Fruit fly (Drosophila melanogaster) whole organism, pupa: ENCODE measurements around the gene CG7133.

Experiments
- CG10348 ChIP-seq: fragments of 200-800 bp; sonication (Bioruptor generic); IDR thresholded peaks from 2 replicates; pipeline ENCODE4 v1.3.6; 2022; ENCODE audit warnings: missing biosample characterization, missing genetic modification characterization
- CG12605 ChIP-seq: fragments of 200-800 bp; sonication (Bioruptor generic); IDR thresholded peaks from 2 replicates; pipeline ENCODE4 v1.3.6; 2022; ENCODE audit warnings: missing biosample characterization, missing genetic modification characterization
- CG13204 ChIP-seq: fragments of 200-800 bp; sonication (Bioruptor generic); optimal IDR thresholded peaks from 2 replicates; lab custom pipeline; 2018; ENCODE audit warnings: missing biosample characterization, mild to moderate bottlenecking, missing genetic modification characterization, moderate library complexity
- CG14655 ChIP-seq: fragments of 200-800 bp; sonication (Bioruptor generic); optimal IDR thresholded peaks from 3 replicates; lab custom pipeline; 2017; ENCODE audit warnings: mild to moderate bottlenecking, missing biosample characterization, missing genetic modification reagents, missing genetic modification characterization
- CG15710 ChIP-seq: fragments of 200-800 bp; sonication (Bioruptor generic); optimal IDR thresholded peaks from 2 replicates; lab custom pipeline; 2018; ENCODE audit warnings: missing biosample characterization, mild to moderate bottlenecking, missing genetic modification characterization, moderate library complexity
- CG17806 ChIP-seq: fragments of 200-800 bp; sonication (Bioruptor generic); optimal IDR thresholded peaks from 2 replicates; lab custom pipeline; 2018; ENCODE audit warnings: missing biosample characterization, mild to moderate bottlenecking, missing genetic modification characterization, moderate library complexity
- CG32121 ChIP-seq: fragments of 200-800 bp; sonication (Bioruptor generic); IDR thresholded peaks from 2 replicates; pipeline ENCODE4 v1.3.6; 2022; ENCODE audit warnings: missing biosample characterization, missing genetic modification characterization
- CG34367 ChIP-seq: fragments of 200-800 bp; sonication (Bioruptor generic); optimal IDR thresholded peaks from 2 replicates; lab custom pipeline; 2018; ENCODE audit warnings: missing biosample characterization, mild to moderate bottlenecking, missing genetic modification characterization
- CG4496 ChIP-seq: fragments of 200-800 bp; sonication (Bioruptor generic); IDR thresholded peaks from 3 replicates; pipeline ENCODE4 v1.3.6; 2022; ENCODE audit warnings: missing biosample characterization, missing genetic modification characterization
- CG8159 ChIP-seq: fragments of 200-800 bp; sonication (Bioruptor generic); optimal IDR thresholded peaks from 3 replicates; lab custom pipeline; 2018; ENCODE audit warnings: missing biosample characterization, mild to moderate bottlenecking, missing genetic modification characterization, moderate library complexity
- CG8301 ChIP-seq: fragments of 200-800 bp; sonication (Bioruptor generic); optimal IDR thresholded peaks from 2 replicates; lab custom pipeline; 2018; ENCODE audit warnings: missing biosample characterization, mild to moderate bottlenecking, missing genetic modification characterization
- CG9948 ChIP-seq: fragments of 200-800 bp; sonication (Bioruptor generic); optimal IDR thresholded peaks from 2 replicates; lab custom pipeline; 2018; ENCODE audit warnings: missing biosample characterization, mild to moderate bottlenecking, missing genetic modification characterization, moderate library complexity
- D1 ChIP-seq: fragments of 200-800 bp; sonication (Bioruptor generic); optimal IDR thresholded peaks from 2 replicates; lab custom pipeline; 2018; ENCODE audit warnings: missing biosample characterization, mild to moderate bottlenecking, missing genetic modification characterization, moderate library complexity
- EcR ChIP-seq: fragments of 200-800 bp; sonication (Bioruptor generic); optimal IDR thresholded peaks from 3 replicates; lab custom pipeline; 2019; ENCODE audit warnings: missing biosample characterization, missing genetic modification characterization, mild to moderate bottlenecking, moderate library complexity, missing genetic modification reagents
- Ets98B ChIP-seq: fragments of 200-800 bp; sonication (Bioruptor generic); IDR thresholded peaks from 2 replicates; pipeline ENCODE4 v1.3.6; 2022; ENCODE audit warnings: missing biosample characterization, missing genetic modification characterization
- Pif1A ChIP-seq: fragments of 200-800 bp; sonication (Bioruptor generic); optimal IDR thresholded peaks from 3 replicates; lab custom pipeline; 2016; ENCODE audit warnings: missing biosample characterization, missing genetic modification characterization
- Pif1B ChIP-seq: fragments of 200-800 bp; sonication (Bioruptor generic); optimal IDR thresholded peaks from 3 replicates; lab custom pipeline; 2016; ENCODE audit warnings: missing biosample characterization, missing genetic modification characterization
- Snoo ChIP-seq: fragments of 200-800 bp; sonication (Bioruptor generic); optimal IDR thresholded peaks from 3 replicates; lab custom pipeline; 2017; ENCODE audit warnings: missing biosample characterization, mild to moderate bottlenecking, missing genetic modification characterization, inconsistent platforms
- gl ChIP-seq: fragments of 200-800 bp; sonication (Bioruptor generic); optimal IDR thresholded peaks from 2 replicates; lab custom pipeline; 2018; ENCODE audit warnings: missing biosample characterization, mild to moderate bottlenecking, missing genetic modification characterization
- rn ChIP-seq: fragments of 200-800 bp; sonication (Bioruptor generic); IDR thresholded peaks from 2 replicates; pipeline ENCODE4 v1.3.6; 2022; ENCODE audit warnings: missing biosample characterization, missing genetic modification characterization

CG7133 gene

DNA sequence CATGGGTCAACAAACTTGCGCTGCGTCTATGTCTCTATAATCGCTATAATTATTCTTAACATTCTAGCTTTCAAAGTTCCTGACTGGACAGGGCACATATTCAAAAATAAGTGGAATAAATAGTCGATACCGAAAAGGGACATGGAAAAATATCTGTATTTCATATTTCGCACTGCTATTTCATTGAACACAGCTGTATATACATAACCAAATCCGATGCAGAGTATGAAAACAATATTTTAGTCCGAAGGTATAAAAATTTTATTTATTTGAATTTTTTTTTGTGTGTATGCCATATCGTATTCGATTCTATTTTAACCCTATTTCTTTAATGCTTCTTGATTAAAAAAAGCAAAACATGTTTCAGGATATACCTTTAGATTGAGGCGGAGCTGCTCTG is 1.5 kb downstream of the CG7133 start:
- TF ChIP-seq CG14655 (GFP tag; lab: Kevin White, UChicago), result no peak
- TF ChIP-seq CG17806 (tag; lab: Kevin White, UChicago), result peak; percentile 7
- TF ChIP-seq EcR, result peak; percentile 32
- peak; percentile 28 for TF ChIP-seq CG9948 (tag; lab: Kevin White, UChicago)
- peak; percentile 14; the same call in 1 of the 3 replicates for TF ChIP-seq CG4496

DNA sequence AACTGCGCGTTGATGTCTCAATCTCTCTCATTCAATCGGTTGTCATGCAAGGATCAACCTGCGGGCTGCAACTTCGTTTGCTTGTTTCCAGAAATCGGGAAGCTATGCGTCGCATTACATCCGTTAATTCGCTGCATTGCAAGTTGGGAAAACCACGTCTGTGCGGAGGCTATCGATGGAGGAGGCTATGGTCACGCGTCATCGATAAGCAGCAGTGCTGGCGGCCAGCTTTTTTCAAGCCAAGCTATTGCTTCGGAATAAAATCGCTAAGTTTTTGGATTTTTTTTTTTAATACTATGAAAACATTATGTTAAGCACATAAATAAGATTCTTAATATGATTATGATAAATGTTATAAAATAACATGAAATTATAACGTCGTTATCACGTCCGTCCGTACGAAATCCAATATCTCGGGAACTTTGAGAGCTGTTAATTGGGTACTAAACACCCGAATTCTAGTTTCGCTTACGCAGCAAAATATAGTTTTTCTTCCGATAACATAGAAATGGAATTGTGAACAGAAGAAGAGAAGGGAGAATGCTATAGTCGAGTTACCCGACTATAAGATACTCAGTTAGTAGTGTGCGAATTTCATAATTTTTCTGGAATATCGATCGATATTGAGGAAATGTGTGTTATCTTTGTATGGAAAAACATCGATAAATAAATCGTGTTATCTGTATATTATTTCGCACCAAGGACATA is 2.5 kb downstream of the CG7133 start, which contains the start of gene CG7139:
CG7139 (minus strand) TSS at position 162 of the 708 bp plus-strand sequence.
- TF ChIP-seq CG8159 (peak; percentile 29), D1 (tag; lab: Kevin White, UChicago) (no peak)

DNA sequence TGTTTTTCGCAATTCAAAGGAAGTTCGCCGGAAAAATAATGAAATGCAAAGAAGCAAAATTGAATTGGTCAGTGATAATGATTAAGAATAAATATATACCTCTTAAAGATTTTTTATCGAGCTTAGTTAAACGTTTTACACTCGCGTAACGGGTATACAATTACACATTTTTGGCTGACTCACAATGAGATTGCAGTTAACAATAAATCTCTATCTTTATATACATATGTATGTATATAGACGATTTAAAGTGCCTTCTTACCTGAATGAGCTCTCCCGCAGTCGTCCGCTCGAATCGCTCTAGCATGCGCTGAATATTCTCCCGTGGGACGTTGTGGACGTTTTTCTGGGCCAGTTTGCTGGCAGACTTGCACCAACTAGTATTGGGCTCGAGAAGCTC is 3.8 kb downstream of the CG7133 start:
- TF ChIP-seq CG34367 (tag; lab: Kevin White, UChicago), result no peak
- no peak for TF ChIP-seq CG17806 (tag; lab: Kevin White, UChicago)
- TF ChIP-seq CG4496, result no peak
- no peak for TF ChIP-seq CG8301 (tag; lab: Kevin White, UChicago)
- no peak for TF ChIP-seq CG8159
- no peak for TF ChIP-seq Pif1B (GFP tag; lab: Kevin White, UChicago)
- TF ChIP-seq CG13204 (GFP tag; lab: Kevin White, UChicago), result no peak
- TF ChIP-seq D1 (tag; lab: Kevin White, UChicago), result no peak
- no peak for TF ChIP-seq Snoo
- TF ChIP-seq CG14655 (GFP tag; lab: Kevin White, UChicago), result no peak
- TF ChIP-seq EcR, result no peak
- no peak for TF ChIP-seq CG12605
- no peak for TF ChIP-seq CG15710 (tag; lab: Kevin White, UChicago)
- no peak for TF ChIP-seq Pif1A

DNA sequence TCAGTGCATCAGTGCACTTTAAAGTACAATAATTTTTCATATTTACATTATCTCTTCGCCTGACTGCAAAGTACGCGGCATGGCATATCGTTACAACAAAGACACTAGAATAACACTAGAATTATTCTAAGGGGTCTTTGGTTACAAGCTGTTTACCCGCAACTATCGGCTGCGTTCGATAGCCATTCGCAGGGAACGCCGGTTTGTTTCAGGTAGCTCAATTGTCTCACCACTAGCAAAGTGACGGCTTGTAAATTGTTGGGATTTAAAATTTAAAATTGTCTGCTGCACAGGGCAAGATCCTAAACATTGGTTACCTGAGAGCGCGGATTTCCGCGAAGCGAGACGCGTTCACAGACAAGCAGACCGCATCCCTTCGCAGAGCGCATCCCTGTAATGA is 8.6 kb downstream of the CG7133 start, which contains the start of gene CG14561:
CG14561 (plus strand) TSS at position 214 of the 400 bp plus-strand sequence.
- TF ChIP-seq Ets98B, result 0 out of 2 replicates have a peak, but pooled peaks have one; percentile 12
- TF ChIP-seq CG32121 (GFP tag; lab: Robert Waterston, UW), result no peak
- no peak for TF ChIP-seq CG12605
- TF ChIP-seq gl (tag; lab: Kevin White, UChicago), result no peak
- TF ChIP-seq CG13204 (GFP tag; lab: Kevin White, UChicago), result no peak
- TF ChIP-seq CG4496, result 0 out of 3 replicates have a peak, but pooled peaks have one; percentile 8
- TF ChIP-seq rn (GFP tag; lab: Robert Waterston, UW), result 0 out of 2 replicates have a peak, but pooled peaks have one; percentile 21

DNA sequence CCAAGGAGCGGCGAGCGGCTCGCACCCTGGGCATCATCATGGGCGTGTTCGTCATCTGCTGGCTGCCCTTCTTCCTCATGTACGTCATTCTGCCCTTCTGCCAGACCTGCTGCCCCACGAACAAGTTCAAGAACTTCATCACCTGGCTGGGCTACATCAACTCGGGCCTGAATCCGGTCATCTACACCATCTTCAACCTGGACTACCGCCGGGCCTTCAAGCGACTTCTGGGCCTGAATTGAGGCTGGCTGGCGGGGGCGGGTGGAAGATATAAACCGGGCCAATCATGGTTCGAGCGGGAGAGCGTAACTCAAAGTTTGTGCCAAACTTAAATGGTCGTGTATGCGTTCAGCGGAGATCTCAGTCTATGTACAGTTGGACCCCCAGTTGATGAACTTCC is 10.5 kb downstream of the CG7133 start:
- TF ChIP-seq EcR (peak; percentile 51), CG13204 (GFP tag; lab: Kevin White, UChicago) (peak; percentile 41), CG34367 (tag; lab: Kevin White, UChicago) (no peak)

DNA sequence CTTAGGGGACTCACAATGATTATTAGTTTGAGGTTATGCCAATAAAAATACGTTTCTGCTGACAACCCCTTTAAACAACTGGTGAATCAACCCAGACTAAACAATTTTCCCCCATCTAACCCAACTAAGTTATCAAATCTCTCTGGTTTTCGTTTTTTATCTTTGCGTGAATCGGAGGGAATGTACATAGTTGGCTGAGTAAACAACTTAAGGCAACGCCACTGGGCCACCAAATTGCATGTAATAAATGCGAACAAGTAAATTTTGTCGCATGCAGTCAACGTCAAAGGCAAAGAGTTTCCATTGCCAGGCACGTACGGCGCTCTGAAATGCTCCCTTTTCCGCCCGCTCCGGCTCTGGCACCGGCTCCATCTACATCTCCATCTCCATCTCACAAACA is 21.0 kb downstream of the CG7133 start:
- TF ChIP-seq Ets98B, result no peak
- no peak for TF ChIP-seq D1 (tag; lab: Kevin White, UChicago)
- no peak for TF ChIP-seq gl (tag; lab: Kevin White, UChicago)
- no peak for TF ChIP-seq CG12605
- TF ChIP-seq rn (GFP tag; lab: Robert Waterston, UW), result no peak

DNA sequence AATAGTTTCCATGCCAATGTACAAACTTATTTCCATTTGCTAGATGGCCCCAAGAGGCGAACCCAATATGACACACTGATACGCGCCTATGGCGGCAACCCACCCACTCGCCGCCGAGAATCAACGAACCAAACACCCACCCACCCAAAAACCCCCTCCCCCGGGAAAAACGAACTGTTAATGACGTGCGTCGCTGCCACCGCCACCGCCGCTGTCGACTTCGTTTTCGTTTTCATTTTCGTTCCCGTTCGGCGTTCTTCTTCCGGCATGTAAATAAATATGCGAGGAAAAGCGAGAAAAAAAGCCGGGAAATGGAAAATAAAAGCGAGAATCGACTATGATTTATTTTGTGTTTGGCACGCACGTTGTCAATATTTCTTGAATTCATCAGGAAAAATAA is 23.2 kb downstream of the CG7133 start:
- no peak for TF ChIP-seq CG10348 (GFP tag; lab: Robert Waterston, UW)
- no peak for TF ChIP-seq D1 (tag; lab: Kevin White, UChicago)
- TF ChIP-seq CG9948 (tag; lab: Kevin White, UChicago), result no peak
- TF ChIP-seq CG17806 (tag; lab: Kevin White, UChicago), result no peak
- no peak for TF ChIP-seq gl (tag; lab: Kevin White, UChicago)
- TF ChIP-seq EcR, result no peak
- no peak for TF ChIP-seq CG15710 (tag; lab: Kevin White, UChicago)
- no peak for TF ChIP-seq CG8301 (tag; lab: Kevin White, UChicago)
- TF ChIP-seq rn (GFP tag; lab: Robert Waterston, UW), result no peak
- TF ChIP-seq CG13204 (GFP tag; lab: Kevin White, UChicago), result no peak
- TF ChIP-seq CG12605, result no peak
- TF ChIP-seq Ets98B, result no peak
- no peak for TF ChIP-seq CG4496
- TF ChIP-seq CG32121 (GFP tag; lab: Robert Waterston, UW), result no peak

DNA sequence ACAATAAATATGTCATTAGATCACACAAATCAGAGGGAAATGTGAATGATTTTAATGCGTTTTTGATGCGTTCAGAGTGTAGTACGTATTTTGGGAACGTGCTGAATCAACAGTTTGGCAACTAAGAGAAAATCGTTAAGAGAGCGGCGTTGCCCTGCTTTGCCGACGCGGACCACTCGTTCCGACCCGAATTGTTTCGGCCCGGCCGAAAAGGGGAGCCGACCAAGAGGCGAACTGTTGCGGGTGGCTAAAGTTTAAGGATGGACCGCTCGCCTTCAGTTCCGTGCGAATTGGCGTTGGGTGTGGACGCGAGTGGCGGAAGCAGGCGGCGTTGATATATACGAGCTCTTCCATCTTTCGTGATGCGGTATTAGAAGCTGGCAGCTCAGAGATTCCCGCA is 39.6 kb downstream of the CG7133 start, which contains the start of gene Oct-TyrR:
Oct-TyrR (plus strand) TSS at position 287 of the 400 bp plus-strand sequence.
- TF ChIP-seq gl (tag; lab: Kevin White, UChicago) (no peak), CG4496 (0 out of 3 replicates have a peak, but pooled peaks have one; percentile 26), CG15710 (tag; lab: Kevin White, UChicago) (no peak), CG8301 (tag; lab: Kevin White, UChicago) (no peak)
